Worm (Caenorhabditis elegans) whole organism, L3 larva: Measurements from ENCODE around the gene F22F7.7.
"Not testable (repeated sequence)": the region's sequence is repeated elsewhere in the genome, so short reads cannot be mapped to it uniquely, and the experiment has no call there.

ENCODE experiments used
- ZK546.5 ChIP-seq: sonication (generic microtip); optimal IDR thresholded peaks from 2 replicates; lab custom pipeline; 2017; ENCODE audit warnings: missing biosample characterization, missing genetic modification characterization
- aly-2 ChIP-seq: fragments of 150-350 bp; optimal IDR thresholded peaks from 2 replicates; lab custom pipeline; 2014; ENCODE audit warnings: missing biosample characterization, missing genetic modification characterization
- ama-1 ChIP-seq: fragments of 150-350 bp; optimal IDR thresholded peaks from 2 replicates; lab custom pipeline; 2018
- ceh-16 ChIP-seq: sonication (generic microtip); optimal IDR thresholded peaks from 2 replicates; lab custom pipeline; 2017; ENCODE audit warnings: missing biosample characterization, missing genetic modification characterization
- ceh-82 ChIP-seq: fragments of 150-350 bp; optimal IDR thresholded peaks from 2 replicates; lab custom pipeline; 2014; ENCODE audit warnings: missing biosample characterization, missing genetic modification characterization
- daf-12 ChIP-seq: fragments of 150-350 bp; optimal IDR thresholded peaks from 2 replicates; lab custom pipeline; 2014; ENCODE audit warnings: missing biosample characterization, missing genetic modification reagents, missing genetic modification characterization
- egl-27 ChIP-seq: sonication (generic microtip); optimal IDR thresholded peaks from 4 replicates; lab custom pipeline; 2017; ENCODE audit warnings: missing biosample characterization, missing genetic modification reagents, missing genetic modification characterization
- egl-5 ChIP-seq: fragments of 150-350 bp; optimal IDR thresholded peaks from 2 replicates; lab custom pipeline; 2017; ENCODE audit warnings: missing biosample characterization, missing genetic modification reagents, missing genetic modification characterization, inconsistent platforms
- elt-1 ChIP-seq: fragments of 150-350 bp; optimal IDR thresholded peaks from 2 replicates; lab custom pipeline; 2014; ENCODE audit warnings: missing biosample characterization, missing genetic modification characterization
- elt-2 ChIP-seq: sonication (generic microtip); optimal IDR thresholded peaks from 2 replicates; lab custom pipeline; 2016; ENCODE audit warnings: missing genetic modification reagents, mild to moderate bottlenecking, missing genetic modification characterization, missing compliant biosample characterization
- elt-3 ChIP-seq, 3 experiments: fragments of 150-350 bp in 1 of 3; sonication (generic microtip) in 2 of 3; optimal IDR thresholded peaks; 2 replicates in 2 of 3; 4 replicates in 1 of 3; lab custom pipeline; 2014 to 2017; ENCODE audit warnings: missing biosample characterization in 3 of 3, missing genetic modification characterization in 3 of 3
- eor-1 ChIP-seq, 2 experiments: fragments of 150-350 bp; optimal IDR thresholded peaks; 2 replicates each; lab custom pipeline; 2014 to 2018; ENCODE audit warnings: missing biosample characterization in 2 of 2, missing genetic modification characterization in 2 of 2
- fkh-10 ChIP-seq: sonication (generic microtip); optimal IDR thresholded peaks from 2 replicates; lab custom pipeline; 2017; ENCODE audit warnings: missing biosample characterization, missing genetic modification reagents, missing genetic modification characterization
- jun-1 ChIP-seq: fragments of 150-350 bp; optimal IDR thresholded peaks from 2 replicates; lab custom pipeline; 2014; ENCODE audit warnings: missing biosample characterization, missing genetic modification reagents, missing genetic modification characterization
- lin-15B ChIP-seq: fragments of 150-350 bp; optimal IDR thresholded peaks from 2 replicates; lab custom pipeline; 2014; ENCODE audit warnings: missing biosample characterization, missing genetic modification characterization
- mml-1 ChIP-seq: fragments of 150-350 bp; sonication (generic microtip); optimal IDR thresholded peaks from 3 replicates; lab custom pipeline; 2014; ENCODE audit warnings: missing biosample characterization, missing genetic modification characterization
- nhr-11 ChIP-seq: fragments of 150-350 bp; optimal IDR thresholded peaks from 2 replicates; lab custom pipeline; 2014; ENCODE audit warnings: missing biosample characterization, missing genetic modification characterization
- nhr-25 ChIP-seq: sonication (generic microtip); optimal IDR thresholded peaks from 2 replicates; lab custom pipeline; 2017; ENCODE audit warnings: missing biosample characterization, missing genetic modification characterization
- nhr-28 ChIP-seq: fragments of 150-350 bp; optimal IDR thresholded peaks from 2 replicates; lab custom pipeline; 2014; ENCODE audit warnings: missing biosample characterization, missing genetic modification characterization
- nhr-43 ChIP-seq: sonication (generic microtip); optimal IDR thresholded peaks from 2 replicates; lab custom pipeline; 2016; ENCODE audit warnings: mild to moderate bottlenecking, missing genetic modification characterization, missing compliant biosample characterization; ENCODE audit not compliant: poor library complexity, severe bottlenecking
- nhr-76 ChIP-seq: fragments of 150-350 bp; sonication (generic microtip); optimal IDR thresholded peaks from 5 replicates; lab custom pipeline; 2014; ENCODE audit warnings: missing biosample characterization, missing genetic modification characterization
- pha-4 ChIP-seq: fragments of 150-350 bp; optimal IDR thresholded peaks from 2 replicates; lab custom pipeline; 2014; ENCODE audit warnings: missing biosample characterization, missing genetic modification reagents, missing genetic modification characterization
- pqm-1 ChIP-seq: fragments of 150-350 bp; optimal IDR thresholded peaks from 2 replicates; lab custom pipeline; 2017; ENCODE audit warnings: missing biosample characterization, missing genetic modification characterization, inconsistent platforms
- tbx-2 ChIP-seq: sonication (generic microtip); optimal IDR thresholded peaks from 2 replicates; lab custom pipeline; 2016; ENCODE audit warnings: mild to moderate bottlenecking, missing genetic modification characterization, missing compliant biosample characterization
- unc-39 ChIP-seq: sonication (generic microtip); optimal IDR thresholded peaks from 4 replicates; lab custom pipeline; 2017; ENCODE audit warnings: missing biosample characterization, missing genetic modification characterization
- unc-62 ChIP-seq: fragments of 150-350 bp; sonication (generic microtip); optimal IDR thresholded peaks from 4 replicates; lab custom pipeline; 2014; ENCODE audit warnings: missing biosample characterization, missing genetic modification reagents, missing genetic modification characterization
- zag-1 ChIP-seq: fragments of 150-350 bp; optimal IDR thresholded peaks from 2 replicates; lab custom pipeline; 2014; ENCODE audit warnings: missing biosample characterization, missing genetic modification characterization
- ztf-4 ChIP-seq: fragments of 150-350 bp; optimal IDR thresholded peaks from 2 replicates; lab custom pipeline; 2014; ENCODE audit warnings: missing biosample characterization, missing genetic modification characterization

Gene F22F7.7

ce11 chrV:2150876-2151275 lies 11.0 kb upstream of the F22F7.7 start, which contains the start of gene C45H4.13:
TSS of gene C45H4.13 (minus strand) at chrV:2150976.
- TF ChIP-seq lin-15B (tag; lab: Kevin White, UChicago) (no peak), daf-12 (no peak), eor-1 (tag; optimal IDR thresholded peaks at IDR 0.05; lab: Kevin White, UChicago) (no peak), elt-3 (tag; optimal IDR thresholded peaks at IDR 0.05; lab: Kevin White, UChicago) (no peak), ama-1 (lab: Kevin White, UChicago) (no peak), ceh-82 (no peak), unc-39 (tag; lab: Kevin White, UChicago) (no peak), nhr-43 (tag; lab: Kevin White, UChicago) (no peak), aly-2 (tag; lab: Kevin White, UChicago) (no peak), tbx-2 (tag; lab: Kevin White, UChicago) (no peak), nhr-28 (tag; lab: Kevin White, UChicago) (no peak), jun-1 (tag; lab: Kevin White, UChicago) (no peak), ZK546.5 (tag; lab: Kevin White, UChicago) (no peak), unc-62 (no peak)

DNA sequence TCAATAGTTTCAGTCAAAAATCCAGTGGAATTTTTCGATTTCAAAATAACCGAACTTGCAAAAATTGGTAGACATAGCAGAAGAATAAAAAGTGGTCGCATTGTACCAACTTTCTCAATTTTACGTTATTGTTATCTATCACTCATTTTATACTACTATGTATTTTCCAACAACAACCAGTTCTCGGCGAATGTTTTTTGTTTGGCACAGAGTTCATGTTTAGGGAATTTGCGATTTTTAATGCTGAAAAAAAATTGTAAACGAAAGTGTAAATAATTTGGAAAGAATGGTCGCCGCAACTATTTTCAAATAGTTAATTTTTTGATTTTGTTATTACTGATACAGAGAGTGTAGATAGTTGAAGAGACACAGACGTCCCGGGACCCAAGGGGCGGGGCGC lies 9.6 kb upstream of the F22F7.7 start, which contains the start of gene C45H4.21:
Gene C45H4.21, minus strand, starts transcription at position 101 of the 400 bp plus-strand sequence.
- TF ChIP-seq fkh-10 (GFP tag; lab: Kevin White, UChicago), result no peak

DNA sequence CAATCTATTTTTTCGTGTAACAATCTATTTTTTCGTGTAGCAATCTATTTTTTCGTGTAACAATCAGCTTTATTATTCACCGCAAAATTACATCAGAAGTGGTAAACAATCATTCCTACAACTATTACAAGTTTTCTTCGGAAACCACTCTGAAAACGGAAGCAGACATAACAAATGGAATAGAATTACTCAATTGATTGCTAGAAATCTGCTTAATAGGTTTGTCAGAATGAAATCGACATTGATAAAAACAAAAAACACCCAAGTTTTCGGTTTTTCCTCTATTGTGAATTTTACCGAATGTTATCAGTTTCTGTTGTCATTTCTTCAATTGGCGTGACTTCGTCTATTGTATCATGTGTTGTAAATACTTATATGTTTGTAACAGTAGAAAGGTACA lies 7.0 kb upstream of the F22F7.7 start, which contains the start of gene srbc-20:
Gene srbc-20, plus strand, starts transcription at position 301 of the 400 bp plus-strand sequence.
- TF ChIP-seq zag-1 (no peak), mml-1 (tag; lab: Kevin White, UChicago) (no peak), ztf-4 (tag; lab: Kevin White, UChicago) (no peak), nhr-25 (tag; lab: Kevin White, UChicago) (no peak)

ce11 chrV:2146044-2146443 lies 6.2 kb upstream of the F22F7.7 start, which contains the start of gene str-52:
TSS of gene str-52 (minus strand) at chrV:2146144.
- TF ChIP-seq daf-12, result no peak
- TF ChIP-seq lin-15B (tag; lab: Kevin White, UChicago), result no peak
- TF ChIP-seq nhr-11 (tag; lab: Kevin White, UChicago), result no peak
- no peak for TF ChIP-seq elt-1
- no peak for TF ChIP-seq pqm-1 (tag; lab: Kevin White, UChicago)
- TF ChIP-seq ztf-4 (tag; lab: Kevin White, UChicago), result no peak
- no peak for TF ChIP-seq ceh-16
- TF ChIP-seq egl-27 (tag; lab: Kevin White, UChicago), result no peak
- no peak for TF ChIP-seq unc-39 (tag; lab: Kevin White, UChicago)
- no peak for TF ChIP-seq aly-2 (tag; lab: Kevin White, UChicago)
- no peak for TF ChIP-seq unc-62
- no peak for TF ChIP-seq nhr-43 (tag; lab: Kevin White, UChicago)
- TF ChIP-seq elt-2 (tag; lab: Kevin White, UChicago), result no peak
- no peak for TF ChIP-seq pha-4 (tag; lab: Kevin White, UChicago)

- not testable (repeated sequence) for TF ChIP-seq pqm-1, egl-5, nhr-76 (tag; lab: Kevin White, UChicago)
Observed at ce11 chrV:2144408-2144807, 4.6 kb upstream of the F22F7.7 start, which contains the start of gene F22F7.12. TSS of gene F22F7.12 (minus strand) at chrV:2144508.

DNA sequence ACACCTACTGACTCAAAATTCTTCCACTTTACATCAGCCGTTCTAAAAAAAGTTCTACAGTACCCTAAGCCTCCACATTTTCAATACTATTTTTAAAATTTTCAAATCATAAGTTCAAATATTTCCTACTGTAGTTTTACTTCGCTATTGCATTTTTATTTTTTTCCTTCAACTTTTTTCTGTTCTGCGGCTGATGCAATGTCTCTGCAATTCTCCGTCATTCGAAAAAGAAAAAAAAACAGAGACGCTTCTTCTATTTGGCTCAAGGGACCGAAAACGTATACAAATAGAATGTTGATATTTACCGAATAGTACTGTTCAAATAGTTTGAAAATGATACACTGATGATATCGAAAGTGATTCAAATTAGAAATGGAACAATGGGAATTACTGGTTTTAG lies 1.6 kb downstream of the F22F7.7 start:
- TF ChIP-seq ztf-4 (tag; lab: Kevin White, UChicago), result no peak
- peak; percentile 28 for TF ChIP-seq jun-1 (tag; lab: Kevin White, UChicago)

DNA sequence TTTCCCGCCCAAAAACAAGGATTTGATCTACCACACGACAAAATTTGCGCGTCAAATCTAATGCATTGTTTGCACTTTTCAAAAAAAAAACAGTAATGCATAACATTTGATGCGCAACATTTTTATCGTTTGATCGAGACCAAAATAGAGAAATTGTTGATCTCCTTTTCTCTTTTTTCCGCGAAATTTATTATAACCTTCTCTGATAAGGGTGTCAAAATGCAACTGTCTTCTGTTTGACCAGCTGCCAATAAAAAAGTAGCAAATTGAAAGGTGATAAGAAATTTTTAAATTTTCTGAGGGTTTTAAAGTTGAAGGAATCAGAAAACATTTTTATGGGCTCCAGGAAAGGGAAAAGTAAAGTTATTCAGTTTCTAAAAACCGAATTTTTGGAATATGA lies 2.8 kb downstream of the F22F7.7 start:
- TF ChIP-seq nhr-25 (tag; lab: Kevin White, UChicago) (no peak), nhr-76 (tag; lab: Kevin White, UChicago) (peak; percentile 59), elt-2 (tag; lab: Kevin White, UChicago) (peak; percentile 10)
